Worm (Caenorhabditis elegans) whole organism, L3 larva: ENCODE measurements around the gene zyg-12.
A peak's percentile ranks its signal among the peaks of the same experiment; 100 is the strongest.
"Not testable (repeated sequence)": the region's sequence is repeated elsewhere in the genome, so short reads cannot be mapped to it uniquely, and the experiment has no call there.

Experiments
- R02D3.7 ChIP-seq: fragments of 150-350 bp; optimal IDR thresholded peaks from 2 replicates; lab custom pipeline; 2014; ENCODE audit warnings: missing biosample characterization, missing genetic modification characterization
- ZK546.5 ChIP-seq: sonication (generic microtip); optimal IDR thresholded peaks from 2 replicates; lab custom pipeline; 2017; ENCODE audit warnings: missing biosample characterization, missing genetic modification characterization
- ama-1 ChIP-seq: fragments of 150-350 bp; optimal IDR thresholded peaks from 2 replicates; lab custom pipeline; 2018
- ceh-16 ChIP-seq: sonication (generic microtip); optimal IDR thresholded peaks from 2 replicates; lab custom pipeline; 2017; ENCODE audit warnings: missing biosample characterization, missing genetic modification characterization
- ceh-28 ChIP-seq: fragments of 150-350 bp; optimal IDR thresholded peaks from 2 replicates; lab custom pipeline; 2014; ENCODE audit warnings: missing biosample characterization, missing genetic modification reagents, missing genetic modification characterization
- ceh-82 ChIP-seq: fragments of 150-350 bp; optimal IDR thresholded peaks from 2 replicates; lab custom pipeline; 2014; ENCODE audit warnings: missing biosample characterization, missing genetic modification characterization
- ceh-9 ChIP-seq: sonication (generic microtip); optimal IDR thresholded peaks from 2 replicates; lab custom pipeline; 2018; ENCODE audit warnings: missing biosample characterization, missing genetic modification characterization
- egl-27 ChIP-seq: sonication (generic microtip); optimal IDR thresholded peaks from 4 replicates; lab custom pipeline; 2017; ENCODE audit warnings: missing biosample characterization, missing genetic modification reagents, missing genetic modification characterization
- egl-5 ChIP-seq: fragments of 150-350 bp; optimal IDR thresholded peaks from 2 replicates; lab custom pipeline; 2017; ENCODE audit warnings: missing biosample characterization, missing genetic modification reagents, missing genetic modification characterization, inconsistent platforms
- elt-1 ChIP-seq: fragments of 150-350 bp; optimal IDR thresholded peaks from 2 replicates; lab custom pipeline; 2014; ENCODE audit warnings: missing biosample characterization, missing genetic modification characterization
- elt-2 ChIP-seq: sonication (generic microtip); optimal IDR thresholded peaks from 2 replicates; lab custom pipeline; 2016; ENCODE audit warnings: missing genetic modification reagents, mild to moderate bottlenecking, missing genetic modification characterization, missing compliant biosample characterization
- fkh-10 ChIP-seq: sonication (generic microtip); optimal IDR thresholded peaks from 2 replicates; lab custom pipeline; 2017; ENCODE audit warnings: missing biosample characterization, missing genetic modification reagents, missing genetic modification characterization
- fos-1 ChIP-seq: fragments of 150-350 bp; optimal IDR thresholded peaks from 2 replicates; lab custom pipeline; 2014; ENCODE audit warnings: missing biosample characterization, missing genetic modification characterization
- hmg-11 ChIP-seq: sonication (generic microtip); optimal IDR thresholded peaks from 2 replicates; lab custom pipeline; 2016; ENCODE audit warnings: missing genetic modification characterization, missing compliant biosample characterization
- jun-1 ChIP-seq: fragments of 150-350 bp; optimal IDR thresholded peaks from 2 replicates; lab custom pipeline; 2014; ENCODE audit warnings: missing biosample characterization, missing genetic modification reagents, missing genetic modification characterization
- lin-15B ChIP-seq: fragments of 150-350 bp; optimal IDR thresholded peaks from 2 replicates; lab custom pipeline; 2014; ENCODE audit warnings: missing biosample characterization, missing genetic modification characterization
- lin-39 ChIP-seq: fragments of 150-350 bp; optimal IDR thresholded peaks from 2 replicates; lab custom pipeline; 2018; ENCODE audit warnings: missing biosample characterization, missing genetic modification reagents, missing genetic modification characterization
- lsy-12 ChIP-seq: sonication (generic microtip); optimal IDR thresholded peaks from 2 replicates; lab custom pipeline; 2016; ENCODE audit warnings: mild to moderate bottlenecking, missing genetic modification characterization, missing compliant biosample characterization
- mdl-1 ChIP-seq: fragments of 150-350 bp; optimal IDR thresholded peaks from 2 replicates; lab custom pipeline; 2014; ENCODE audit warnings: missing biosample characterization, missing genetic modification characterization
- mml-1 ChIP-seq: fragments of 150-350 bp; sonication (generic microtip); optimal IDR thresholded peaks from 3 replicates; lab custom pipeline; 2014; ENCODE audit warnings: missing biosample characterization, missing genetic modification characterization
- nhr-12 ChIP-seq: fragments of 150-350 bp; optimal IDR thresholded peaks from 2 replicates; lab custom pipeline; 2014; ENCODE audit warnings: missing biosample characterization, missing genetic modification characterization
- nhr-23 ChIP-seq: fragments of 150-350 bp; optimal IDR thresholded peaks from 2 replicates; lab custom pipeline; 2014; ENCODE audit warnings: missing biosample characterization, missing genetic modification reagents, missing genetic modification characterization
- nhr-25 ChIP-seq: sonication (generic microtip); optimal IDR thresholded peaks from 2 replicates; lab custom pipeline; 2017; ENCODE audit warnings: missing biosample characterization, missing genetic modification characterization
- nhr-28 ChIP-seq: fragments of 150-350 bp; optimal IDR thresholded peaks from 2 replicates; lab custom pipeline; 2014; ENCODE audit warnings: missing biosample characterization, missing genetic modification characterization
- nhr-67 ChIP-seq: fragments of 150-350 bp; optimal IDR thresholded peaks from 2 replicates; lab custom pipeline; 2014; ENCODE audit warnings: missing biosample characterization, missing genetic modification characterization
- nhr-77 ChIP-seq: fragments of 150-350 bp; optimal IDR thresholded peaks from 2 replicates; lab custom pipeline; 2014; ENCODE audit warnings: missing biosample characterization, missing genetic modification characterization
- pha-4 ChIP-seq: fragments of 150-350 bp; optimal IDR thresholded peaks from 2 replicates; lab custom pipeline; 2014; ENCODE audit warnings: missing biosample characterization, missing genetic modification reagents, missing genetic modification characterization
- pqm-1 ChIP-seq: fragments of 150-350 bp; optimal IDR thresholded peaks from 2 replicates; lab custom pipeline; 2017; ENCODE audit warnings: missing biosample characterization, missing genetic modification characterization, inconsistent platforms
- skn-1 ChIP-seq: fragments of 150-350 bp; optimal IDR thresholded peaks from 2 replicates; lab custom pipeline; 2014; ENCODE audit warnings: missing biosample characterization, missing genetic modification characterization
- snpc-4 ChIP-seq: fragments of 150-350 bp; optimal IDR thresholded peaks from 2 replicates; lab custom pipeline; 2014; ENCODE audit warnings: missing biosample characterization, missing genetic modification characterization
- unc-39 ChIP-seq: sonication (generic microtip); optimal IDR thresholded peaks from 4 replicates; lab custom pipeline; 2017; ENCODE audit warnings: missing biosample characterization, missing genetic modification characterization
- unc-62 ChIP-seq: fragments of 150-350 bp; sonication (generic microtip); optimal IDR thresholded peaks from 4 replicates; lab custom pipeline; 2014; ENCODE audit warnings: missing biosample characterization, missing genetic modification reagents, missing genetic modification characterization
- zag-1 ChIP-seq: fragments of 150-350 bp; optimal IDR thresholded peaks from 2 replicates; lab custom pipeline; 2014; ENCODE audit warnings: missing biosample characterization, missing genetic modification characterization
- ztf-4 ChIP-seq: fragments of 150-350 bp; optimal IDR thresholded peaks from 2 replicates; lab custom pipeline; 2014; ENCODE audit warnings: missing biosample characterization, missing genetic modification characterization

zyg-12 gene

DNA sequence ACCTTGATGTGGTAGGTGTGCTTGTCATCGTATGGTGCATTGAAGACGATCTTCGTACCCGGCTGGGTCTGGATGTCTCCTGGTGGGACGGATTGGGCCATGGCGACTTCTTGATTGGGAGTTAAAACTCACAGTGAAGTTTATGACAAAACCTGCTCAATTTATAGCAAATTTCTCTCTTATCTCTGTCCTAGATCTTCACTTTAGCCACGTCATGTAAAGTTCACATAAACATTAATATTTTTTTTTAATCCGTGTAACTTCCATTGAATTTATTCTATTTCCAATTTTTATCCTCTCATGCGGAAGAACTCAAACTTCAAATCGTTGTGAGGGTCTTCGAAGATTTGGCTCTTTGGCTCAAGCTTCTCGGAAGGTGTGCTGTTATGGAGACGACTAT is 33.2 kb upstream of the zyg-12 start, which contains the start of gene msp-31:
TSS of gene msp-31 (minus strand) at position 101 of the 400 bp plus-strand sequence.
- not testable (repeated sequence) for TF ChIP-seq R02D3.7, lsy-12, nhr-67 (tag; lab: Kevin White, UChicago)

DNA sequence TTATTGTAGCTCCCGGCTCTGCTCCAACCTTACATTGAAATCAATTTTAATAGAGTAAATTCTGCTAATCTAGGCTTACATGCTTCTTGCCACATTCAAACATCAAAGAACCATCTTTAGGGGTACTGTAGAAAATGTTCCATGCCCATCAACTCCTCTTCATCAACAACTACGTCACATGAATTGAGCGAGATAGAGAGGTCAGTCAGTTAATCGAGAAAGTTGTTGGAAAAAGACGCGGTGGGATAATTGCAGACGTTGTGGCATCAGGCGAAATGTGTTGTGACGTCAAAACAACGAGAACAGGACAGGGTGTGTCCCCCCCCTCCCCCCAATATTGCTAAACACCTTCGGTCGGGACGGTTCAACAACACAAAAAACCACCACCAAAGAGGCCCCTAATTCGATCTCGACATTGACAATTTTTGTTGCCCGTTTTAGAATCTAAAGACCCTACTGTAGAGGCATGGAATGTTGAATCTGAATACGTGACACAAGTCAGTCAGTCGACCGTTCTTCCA is 31.1 kb upstream of the zyg-12 start:
- TF ChIP-seq lin-39 (tag; lab: Kevin White, UChicago) (no peak), lin-15B (tag; lab: Kevin White, UChicago) (no peak), nhr-25 (tag; lab: Kevin White, UChicago) (peak; percentile 32), mdl-1 (tag; lab: Kevin White, UChicago) (no peak), snpc-4 (no peak), nhr-77 (no peak), hmg-11 (tag; lab: Kevin White, UChicago) (no peak)

DNA sequence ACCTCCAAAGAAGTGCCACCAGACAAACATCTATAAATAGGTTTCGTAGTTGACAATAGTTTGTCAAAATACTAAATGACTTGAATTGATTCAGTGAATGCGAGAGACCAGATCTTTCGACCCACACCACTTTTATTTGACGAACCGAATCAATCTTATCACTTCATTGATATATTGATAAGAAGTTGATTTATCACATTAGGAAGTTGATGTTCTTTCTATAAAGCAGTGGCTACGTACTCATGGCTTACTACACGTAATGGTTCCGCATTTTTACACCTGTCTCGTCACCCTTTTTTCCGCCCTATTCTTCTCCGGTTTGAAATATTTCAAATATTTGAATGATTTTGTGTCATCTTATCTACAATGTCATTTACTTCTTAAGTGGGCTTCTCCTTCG is 29.1 kb upstream of the zyg-12 start:
- TF ChIP-seq nhr-25 (tag; lab: Kevin White, UChicago) (peak; percentile 11), egl-27 (tag; lab: Kevin White, UChicago) (no peak), elt-2 (tag; lab: Kevin White, UChicago) (peak; percentile 80), nhr-12 (no peak), pqm-1 (tag; lab: Kevin White, UChicago) (peak; percentile 32)

DNA sequence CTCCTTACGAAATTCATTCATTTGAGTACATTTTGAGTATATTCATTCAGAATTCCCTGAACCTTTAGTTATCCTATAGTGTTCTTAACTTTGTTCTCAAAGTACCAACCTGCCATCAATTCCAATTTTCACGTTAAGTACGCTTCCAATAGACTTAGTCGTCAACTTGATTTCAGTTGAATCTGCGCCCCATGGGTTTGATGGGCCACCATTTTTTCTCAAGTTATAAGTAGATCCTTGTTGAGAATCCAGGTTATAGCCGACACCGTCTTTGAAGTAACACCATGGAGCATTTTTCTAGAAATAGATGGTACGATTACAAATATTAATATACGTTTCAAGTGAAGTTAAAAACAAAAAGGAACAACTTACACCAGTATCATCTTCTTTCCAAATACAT is 25.0 kb upstream of the zyg-12 start:
- TF ChIP-seq ceh-16 (tag; lab: Kevin White, UChicago) (no peak), fos-1 (tag; lab: Kevin White, UChicago) (no peak), unc-39 (tag; lab: Kevin White, UChicago) (no peak), ZK546.5 (tag; lab: Kevin White, UChicago) (no peak), ceh-82 (tag; lab: Kevin White, UChicago) (no peak), egl-5 (tag; lab: Kevin White, UChicago) (no peak), nhr-12 (no peak), lin-39 (tag; lab: Kevin White, UChicago) (no peak)

DNA sequence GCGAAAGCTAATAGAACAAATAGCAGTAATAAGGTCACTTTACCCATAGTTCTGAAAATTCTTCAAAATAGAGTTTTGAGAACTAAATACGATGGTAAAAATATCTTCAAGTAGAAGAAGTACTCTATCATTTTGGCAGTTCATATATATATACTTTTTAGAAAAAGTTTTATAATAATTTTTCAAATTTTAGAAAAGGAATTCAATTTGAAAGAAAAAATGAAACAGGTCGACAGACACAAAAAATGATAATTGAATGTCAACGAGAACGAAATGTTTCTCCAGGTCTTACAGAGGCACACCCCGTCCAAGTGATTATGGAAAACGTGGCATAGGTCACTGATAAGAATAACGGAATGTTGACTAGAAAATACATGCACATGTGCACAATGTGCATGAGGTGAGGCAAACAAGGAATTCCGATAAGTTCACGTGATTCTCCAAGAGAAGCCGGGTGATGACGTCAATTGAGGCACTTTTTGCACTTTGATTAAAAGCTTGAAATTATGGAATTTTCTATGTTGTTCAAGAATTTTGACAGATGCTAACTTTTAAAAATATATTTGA is 24.4 kb upstream of the zyg-12 start, which contains the start of gene aagr-2:
TSS of gene aagr-2 (minus strand) at position 51 of the 567 bp plus-strand sequence.
- no peak for TF ChIP-seq R02D3.7 (tag; lab: Kevin White, UChicago)
- no peak for TF ChIP-seq nhr-12
- no peak for TF ChIP-seq lin-39 (tag; lab: Kevin White, UChicago)
- no peak for TF ChIP-seq skn-1 (tag; lab: Kevin White, UChicago)
- TF ChIP-seq pqm-1 (tag; lab: Kevin White, UChicago), result peak; percentile 96
- no peak for TF ChIP-seq zag-1 (tag; lab: Kevin White, UChicago)
- TF ChIP-seq jun-1 (tag; lab: Kevin White, UChicago), result peak; percentile 76
- no peak for TF ChIP-seq ztf-4
- no peak for TF ChIP-seq mml-1 (tag; lab: Kevin White, UChicago)
- peak; percentile 74 for TF ChIP-seq pha-4 (tag; lab: Kevin White, UChicago)
- TF ChIP-seq elt-2 (tag; lab: Kevin White, UChicago), result peak; percentile 100
- no peak for TF ChIP-seq ceh-28 (tag; lab: Kevin White, UChicago)

DNA sequence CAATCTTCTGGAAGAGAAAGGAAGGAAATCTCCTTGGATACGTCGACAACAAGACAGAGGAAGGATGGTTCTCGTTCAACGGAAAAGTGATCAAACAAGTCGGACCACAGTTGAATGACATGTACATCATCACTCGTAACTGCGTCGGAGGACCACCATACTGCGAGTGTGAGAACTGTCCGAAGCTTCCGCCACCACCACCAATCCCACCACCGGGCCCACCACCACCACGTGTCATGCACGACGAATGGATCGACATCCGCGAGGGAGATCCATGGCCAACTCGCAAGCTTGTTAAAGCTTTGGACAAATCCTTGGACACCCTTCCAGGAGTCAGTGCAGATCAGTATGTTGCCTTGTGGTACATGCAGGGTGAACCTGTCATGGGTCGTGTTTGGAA is 18.4 kb upstream of the zyg-12 start:
- TF ChIP-seq fkh-10 (GFP tag; lab: Kevin White, UChicago) (no peak), nhr-28 (tag; lab: Kevin White, UChicago) (no peak), ama-1 (lab: Kevin White, UChicago) (no peak), zag-1 (tag; lab: Kevin White, UChicago) (no peak), elt-1 (no peak), unc-62 (GFP tag; lab: Kevin White, UChicago) (no peak), fos-1 (tag; lab: Kevin White, UChicago) (no peak), ceh-9 (no peak), nhr-23 (no peak), nhr-25 (tag; lab: Kevin White, UChicago) (no peak), R02D3.7 (tag; lab: Kevin White, UChicago) (no peak), elt-2 (tag; lab: Kevin White, UChicago) (no peak)
